Worm (Caenorhabditis elegans) whole organism, young adult: ENCODE measurements around the gene C09G9.1.

Source experiments
- C17E4.6 ChIP-seq: fragments of 200-800 bp; sonication (Bioruptor generic); IDR thresholded peaks from 2 replicates; pipeline ENCODE4 v1.3.6; 2022; ENCODE audit warnings: missing genetic modification reagents, missing genetic modification characterization, missing compliant biosample characterization
- F23B12.7 ChIP-seq: sonication (generic microtip); optimal IDR thresholded peaks from 2 replicates; lab custom pipeline; 2017; ENCODE audit warnings: missing genetic modification characterization, mild to moderate bottlenecking, missing compliant biosample characterization, antibody characterized with exemption, moderate library complexity; ENCODE audit not compliant: insufficient read depth
- efl-1 ChIP-seq: fragments of 150-350 bp; optimal IDR thresholded peaks from 2 replicates; lab custom pipeline; 2014; ENCODE audit warnings: missing biosample characterization, missing genetic modification reagents, missing genetic modification characterization
- him-1 ChIP-seq: sonication (generic microtip); optimal IDR thresholded peaks from 2 replicates; lab custom pipeline; 2016; ENCODE audit warnings: missing genotype, missing genetic modification reagents, missing genetic modification characterization, missing compliant biosample characterization
- lin-40 ChIP-seq: sonication (generic microtip); optimal IDR thresholded peaks from 2 replicates; lab custom pipeline; 2016; ENCODE audit warnings: missing genetic modification characterization, mild to moderate bottlenecking, missing compliant biosample characterization, missing genotype, missing genetic modification reagents
- nhr-179 ChIP-seq: sonication (generic microtip); optimal IDR thresholded peaks from 2 replicates; lab custom pipeline; 2016; ENCODE audit warnings: mild to moderate bottlenecking, missing genetic modification characterization, missing compliant biosample characterization
- nhr-80 ChIP-seq: sonication (generic microtip); optimal IDR thresholded peaks from 2 replicates; lab custom pipeline; 2016; ENCODE audit warnings: missing genetic modification characterization, missing compliant biosample characterization
- pbrm-1 ChIP-seq: fragments of 200-800 bp; sonication (Bioruptor generic); IDR thresholded peaks from 2 replicates; pipeline ENCODE4 v1.3.6; 2022; ENCODE audit warnings: missing genetic modification reagents, missing genetic modification characterization, missing compliant biosample characterization
- snpc-1.3 ChIP-seq: sonication (generic microtip); optimal IDR thresholded peaks from 2 replicates; lab custom pipeline; 2017; ENCODE audit warnings: missing genetic modification characterization, mild to moderate bottlenecking, missing compliant biosample characterization, antibody characterized with exemption, moderate library complexity, missing genotype, missing genetic modification reagents; ENCODE audit not compliant: insufficient read depth

DNA sequence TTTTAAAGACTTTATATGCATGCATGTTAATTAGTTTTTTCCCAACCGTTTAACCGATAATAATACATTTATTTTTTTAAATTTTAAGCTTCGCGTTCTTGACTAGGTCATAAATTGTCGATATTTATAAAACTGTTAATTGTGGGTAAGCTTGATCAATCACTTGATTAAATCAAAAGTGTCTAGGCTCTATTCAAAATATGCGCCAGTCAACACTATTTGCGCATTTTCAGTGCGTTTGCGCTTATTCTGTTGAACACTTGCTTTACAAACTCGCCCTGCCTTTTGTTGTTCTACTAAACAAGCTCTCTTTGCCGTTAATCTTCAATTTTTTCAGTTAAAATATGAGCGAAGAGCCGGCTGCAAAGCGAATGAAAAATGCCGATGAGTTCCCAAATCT is 25.8 kb upstream of the C09G9.1 start, which contains the start of gene spr-2:
- TF ChIP-seq pbrm-1 (GFP tag; lab: Robert Waterston, UW) (0 out of 2 replicates have a peak, but pooled peaks have one; percentile 9), C17E4.6 (GFP tag; lab: Robert Waterston, UW) (no peak), efl-1 (peak; percentile 30), nhr-80 (tag; lab: Kevin White, UChicago) (peak; percentile 52), nhr-179 (tag; lab: Kevin White, UChicago) (no peak), him-1 (tag; lab: Kevin White, UChicago) (no peak), lin-40 (tag; lab: Kevin White, UChicago) (peak; percentile 55), snpc-1.3 (tag; lab: Kevin White, UChicago) (no peak), F23B12.7 (no peak)
